Worm (Caenorhabditis elegans): ENCODE data around the gene C25G4.7.

Gene C25G4.7

ce11 chrIV:12427687-12428284 lies 28.9 kb upstream of the C25G4.7 start (continued):
- TF ChIP-seq F57A8.1 (GFP tag; optimal IDR thresholded peaks at IDR 0.05) (no peak), T26A5.8 (tag; optimal IDR thresholded peaks at IDR 0.05) (no peak), dox-1 (GFP tag; IDR thresholded peaks at IDR 0.05) (0 out of 2 replicates have a peak, but pooled peaks have one; percentile 20), hlh-12 (tag; optimal IDR thresholded peaks at IDR 0.05) (no peak), madf-3 (GFP tag; IDR thresholded peaks at IDR 0.05) (no peak), bed-2 (GFP tag; IDR thresholded peaks at IDR 0.05) (no peak), rcor-1 (GFP tag; IDR thresholded peaks at IDR 0.05) (no peak), aptf-2 (GFP tag; conservative IDR thresholded peaks at IDR 0.05) (no peak), ceh-100 (GFP tag; IDR thresholded peaks at IDR 0.05) (no peak), Y95B8A.8 (GFP tag; IDR thresholded peaks at IDR 0.05) (no peak)

- TF ChIP-seq lin-35 (GFP tag; optimal IDR thresholded peaks at IDR 0.05) = no peak
- TF ChIP-seq F23B12.7 (tag; optimal IDR thresholded peaks at IDR 0.05; ENCODE audit: insufficient read depth) = no peak
- TF ChIP-seq D2030.7 (GFP tag; IDR thresholded peaks at IDR 0.05) = no peak
- TF ChIP-seq die-1 (tag; optimal IDR thresholded peaks at IDR 0.05) = no peak
- TF ChIP-seq hrde-1 (tag; optimal IDR thresholded peaks at IDR 0.05; ENCODE audit: borderline replicate concordance) = no peak
- TF ChIP-seq T26A5.8 (tag; optimal IDR thresholded peaks at IDR 0.05) = no peak
Measured at ce11 chrIV:12428467-12428866, 28.2 kb upstream of the C25G4.7 start, which contains the start of gene col-130. Gene col-130, minus strand, starts transcription at chrIV:12428516.

ce11 chrIV:12429504-12429903 lies 27.2 kb upstream of the C25G4.7 start:
- no peak for TF ChIP-seq F22D6.2 (tag; optimal IDR thresholded peaks at IDR 0.05)
- TF ChIP-seq Y67H2A.10 (GFP tag; conservative IDR thresholded peaks at IDR 0.05) = no peak
- no peak for TF ChIP-seq ztf-25 (GFP tag; IDR thresholded peaks at IDR 0.05)
- TF ChIP-seq attf-3 (GFP tag; conservative IDR thresholded peaks at IDR 0.05) = no peak
- TF ChIP-seq nhr-27 (tag; optimal IDR thresholded peaks at IDR 0.05) = no peak
- TF ChIP-seq gei-17 (GFP tag; optimal IDR thresholded peaks at IDR 0.05) = no peak

ce11 chrIV:12431755-12432154 lies 25.0 kb upstream of the C25G4.7 start:
- TF ChIP-seq rec-8 (tag; optimal IDR thresholded peaks at IDR 0.05) = no peak
- TF ChIP-seq mxl-1 (tag; optimal IDR thresholded peaks at IDR 0.05) = no peak
- no peak for TF ChIP-seq ceh-79 (tag; optimal IDR thresholded peaks at IDR 0.05)
- no peak for TF ChIP-seq lsy-27 (tag; optimal IDR thresholded peaks at IDR 0.05; ENCODE audit: borderline replicate concordance, insufficient read depth)
- no peak for TF ChIP-seq unc-130 (GFP tag; optimal IDR thresholded peaks at IDR 0.05)
- TF ChIP-seq cebp-1 (GFP tag; IDR thresholded peaks at IDR 0.05) = no peak
- TF ChIP-seq cebp-1 (tag; optimal IDR thresholded peaks at IDR 0.05) = no peak
- no peak for TF ChIP-seq nhr-179 (tag; optimal IDR thresholded peaks at IDR 0.05)
- TF ChIP-seq dpff-1 (tag; optimal IDR thresholded peaks at IDR 0.05) = no peak
- no peak for TF ChIP-seq mel-28 (tag; optimal IDR thresholded peaks at IDR 0.05; ENCODE audit: borderline replicate concordance)
- TF ChIP-seq madf-10 (tag; optimal IDR thresholded peaks at IDR 0.05) = no peak
- TF ChIP-seq F39B2.1 (GFP tag; IDR thresholded peaks at IDR 0.05) = no peak
- TF ChIP-seq ceh-58 (GFP tag; IDR thresholded peaks at IDR 0.05) = no peak
